Worm (Caenorhabditis elegans) whole organism, L3 larva: ENCODE results near the gene sri-53.

Source experiments
- R02D3.7 ChIP-seq: fragments of 150-350 bp; optimal IDR thresholded peaks from 2 replicates; lab custom pipeline; 2014; ENCODE audit warnings: missing biosample characterization, missing genetic modification characterization
- aly-2 ChIP-seq: fragments of 150-350 bp; optimal IDR thresholded peaks from 2 replicates; lab custom pipeline; 2014; ENCODE audit warnings: missing biosample characterization, missing genetic modification characterization
- hmg-11 ChIP-seq: sonication (generic microtip); optimal IDR thresholded peaks from 2 replicates; lab custom pipeline; 2016; ENCODE audit warnings: missing genetic modification characterization, missing compliant biosample characterization
- nfya-1 ChIP-seq: sonication (generic microtip); optimal IDR thresholded peaks from 2 replicates; lab custom pipeline; 2017; ENCODE audit warnings: missing genetic modification characterization, mild to moderate bottlenecking, missing compliant biosample characterization, antibody characterized with exemption, moderate library complexity; ENCODE audit not compliant: insufficient read depth
- nhr-11 ChIP-seq: fragments of 150-350 bp; optimal IDR thresholded peaks from 2 replicates; lab custom pipeline; 2014; ENCODE audit warnings: missing biosample characterization, missing genetic modification characterization
- nhr-237 ChIP-seq: fragments of 150-350 bp; optimal IDR thresholded peaks from 2 replicates; lab custom pipeline; 2014; ENCODE audit warnings: missing biosample characterization, missing genetic modification characterization
- skn-1 ChIP-seq: fragments of 150-350 bp; optimal IDR thresholded peaks from 2 replicates; lab custom pipeline; 2014; ENCODE audit warnings: missing biosample characterization, missing genetic modification characterization
- snpc-4 ChIP-seq: fragments of 150-350 bp; optimal IDR thresholded peaks from 2 replicates; lab custom pipeline; 2014; ENCODE audit warnings: missing biosample characterization, missing genetic modification characterization
- tbx-2 ChIP-seq: sonication (generic microtip); optimal IDR thresholded peaks from 2 replicates; lab custom pipeline; 2016; ENCODE audit warnings: mild to moderate bottlenecking, missing genetic modification characterization, missing compliant biosample characterization
- ztf-11 ChIP-seq: fragments of 150-350 bp; optimal IDR thresholded peaks from 2 replicates; lab custom pipeline; 2014; ENCODE audit warnings: missing biosample characterization, missing genetic modification characterization

- TF ChIP-seq snpc-4 (tag; lab: Kevin White, UChicago) (no peak), skn-1 (no peak), ztf-11 (tag; lab: Kevin White, UChicago) (no peak), R02D3.7 (tag; lab: Kevin White, UChicago) (no peak), nfya-1 (no peak), nhr-237 (tag; lab: Kevin White, UChicago) (no peak), aly-2 (tag; lab: Kevin White, UChicago) (no peak), tbx-2 (tag; lab: Kevin White, UChicago) (no peak), nhr-11 (tag; lab: Kevin White, UChicago) (no peak), hmg-11 (tag; lab: Kevin White, UChicago) (no peak)
These were observed 34.7 kb upstream of the sri-53 start, which contains the start of the genes srz-67 and C17F4.11 for ce11 chrII:3237038-3237521.
